Fruit fly (Drosophila melanogaster): ENCODE data around the gene Vha68-1.

- TF ChIP-seq h (optimal IDR thresholded peaks at IDR 0.05) (no peak), Sin3A (optimal IDR thresholded peaks at IDR 0.05) (no peak), psq (optimal IDR thresholded peaks at IDR 0.05) (no peak)
Measured at dm6 chr2L:12966290-12966689, 37.6 kb downstream of the Vha68-1 start, which contains the start of gene CG16800.

All from Kc167 (cell line).